Worm (Caenorhabditis elegans): Measurements from ENCODE around the gene F59A1.18.

The F59A1.18 gene

ce11 chrV:17676553-17676952, 10.2 kb downstream of the F59A1.18 start, which contains the start of gene str-92 (continued):
- TF ChIP-seq ceh-32 (tag; optimal IDR thresholded peaks at IDR 0.05; ENCODE audit: poor library complexity) (no peak), madf-5 (GFP tag; IDR thresholded peaks at IDR 0.05) (no peak), ceh-44 (GFP tag; IDR thresholded peaks at IDR 0.05) (no peak)

- no peak for TF ChIP-seq F26F4.8 (GFP tag; conservative IDR thresholded peaks at IDR 0.05)
- no peak for TF ChIP-seq tra-1 (GFP tag; IDR thresholded peaks at IDR 0.05)
- TF ChIP-seq madf-9 (GFP tag; conservative IDR thresholded peaks at IDR 0.05) = no peak
- TF ChIP-seq nhr-111 (GFP tag; optimal IDR thresholded peaks at IDR 0.05) = no peak
- no peak for TF ChIP-seq cey-2 (tag; optimal IDR thresholded peaks at IDR 0.05; ENCODE audit: borderline replicate concordance, insufficient read depth)
- TF ChIP-seq duxl-1 (tag; optimal IDR thresholded peaks at IDR 0.05; ENCODE audit: poor library complexity) = no peak
- TF ChIP-seq ZK546.5 (tag; optimal IDR thresholded peaks at IDR 0.05) = no peak
- no peak for TF ChIP-seq daf-8 (GFP tag; IDR thresholded peaks at IDR 0.05)
- TF ChIP-seq gei-8 (GFP tag; optimal IDR thresholded peaks at IDR 0.05) = no peak
- TF ChIP-seq lin-38 (GFP tag; IDR thresholded peaks at IDR 0.05) = no peak
- no peak for TF ChIP-seq nhr-6 (tag; optimal IDR thresholded peaks at IDR 0.05)
- no peak for TF ChIP-seq mxl-3 (GFP tag; optimal IDR thresholded peaks at IDR 0.05)
- TF ChIP-seq jun-1 (tag; optimal IDR thresholded peaks at IDR 0.05) = no peak
- TF ChIP-seq dpl-1 (GFP tag; optimal IDR thresholded peaks at IDR 0.05) = no peak
- no peak for TF ChIP-seq nhr-10 (tag; optimal IDR thresholded peaks at IDR 0.05)
- TF ChIP-seq hmg-1.1 (GFP tag; IDR thresholded peaks at IDR 0.05) = no peak
- TF ChIP-seq Y75B8A.6 (GFP tag; IDR thresholded peaks at IDR 0.05) = no peak
- TF ChIP-seq nhr-76 (tag; optimal IDR thresholded peaks at IDR 0.05) = no peak
- no peak for TF ChIP-seq unc-62 (GFP tag; optimal IDR thresholded peaks at IDR 0.05 in 1 of 2)
- TF ChIP-seq unc-62 (tag; optimal IDR thresholded peaks at IDR 0.05) = no peak
These were observed 13.4 kb downstream of the F59A1.18 start, which contains the start of gene str-93 for ce11 chrV:17673343-17673742. TSS of gene str-93 (minus strand) at chrV:17673443.

DNA sequence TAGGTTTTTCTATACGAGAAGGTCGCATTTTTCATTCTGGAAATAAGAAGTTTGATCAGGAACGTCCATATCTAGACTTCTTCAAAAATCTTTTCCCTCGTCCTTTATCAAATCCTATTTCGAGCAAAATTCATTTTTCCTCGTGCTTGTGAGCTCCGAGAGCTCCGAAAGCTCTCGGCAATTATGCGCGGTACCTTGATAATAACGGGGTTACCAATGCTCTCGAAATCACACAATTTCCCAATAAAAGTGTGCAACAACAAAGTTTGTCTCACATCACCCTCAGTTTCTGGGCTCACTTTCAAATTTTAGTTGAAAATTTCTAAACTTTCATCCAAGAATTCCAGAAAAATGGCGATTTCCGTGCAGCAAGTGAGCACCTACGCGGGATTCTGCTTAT, 18.2 kb downstream of the F59A1.18 start, which contains the start of gene str-89:
TSS of gene str-89 (plus strand) at position 301 of the 400 bp plus-strand sequence.
- TF ChIP-seq sdz-12 (GFP tag; optimal IDR thresholded peaks at IDR 0.05) (no peak), Y105C5A.15 (GFP tag; IDR thresholded peaks at IDR 0.05) (no peak), spr-3 (GFP tag; optimal IDR thresholded peaks at IDR 0.05) (no peak), saeg-2 (GFP tag; IDR thresholded peaks at IDR 0.05) (no peak), set-16 (GFP tag; IDR thresholded peaks at IDR 0.05) (no peak), ztf-11 (tag; optimal IDR thresholded peaks at IDR 0.05) (no peak), snpc-4 (tag; optimal IDR thresholded peaks at IDR 0.05) (no peak)

DNA sequence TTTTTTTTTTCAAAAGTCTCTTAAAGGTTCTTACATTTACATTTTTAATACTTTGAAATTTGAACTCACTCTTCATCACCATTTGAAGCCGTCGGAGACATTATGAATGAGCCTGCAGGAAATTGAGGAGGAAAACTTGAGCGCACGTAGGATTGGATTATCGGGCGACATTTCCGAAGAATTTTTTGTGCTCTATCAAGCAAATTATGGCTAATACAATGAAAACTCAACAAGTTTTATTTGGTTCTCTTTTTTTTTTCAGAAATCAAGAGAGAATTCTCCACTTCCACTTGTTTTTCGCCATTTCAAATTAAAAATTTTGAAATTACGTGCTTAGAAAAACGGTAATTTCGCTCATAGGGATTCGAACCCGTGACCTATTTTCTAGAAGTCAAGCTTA, 19.1 kb downstream of the F59A1.18 start, which contains the start of gene F59A1.12:
TSS of gene F59A1.12 (minus strand) at position 101 of the 400 bp plus-strand sequence.
- TF ChIP-seq spr-1 (tag; optimal IDR thresholded peaks at IDR 0.05) = no peak
- no peak for TF ChIP-seq T26A8.4 (GFP tag; IDR thresholded peaks at IDR 0.05)
- TF ChIP-seq D1046.2 (GFP tag; IDR thresholded peaks at IDR 0.05) = no peak
- TF ChIP-seq gei-8 (GFP tag; optimal IDR thresholded peaks at IDR 0.05) = no peak

DNA sequence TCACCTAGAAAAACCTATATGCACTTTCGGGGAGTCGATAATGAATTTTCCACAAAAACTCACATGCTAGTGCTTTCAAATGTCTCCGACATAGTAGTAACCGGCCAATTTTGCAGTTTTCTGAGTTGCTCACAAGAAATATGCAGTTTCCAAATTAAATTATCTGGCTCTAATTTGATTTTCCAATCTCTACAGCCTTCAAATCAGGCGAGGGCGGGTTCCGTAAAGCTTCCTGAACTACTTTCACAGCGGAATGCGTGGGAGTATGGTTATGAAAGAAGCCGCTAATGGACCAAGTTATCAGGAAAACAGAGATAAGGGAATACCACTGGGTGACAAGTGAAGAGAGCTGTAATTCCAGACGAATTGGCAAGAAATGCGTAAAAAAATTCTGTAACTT, 20.8 kb downstream of the F59A1.18 start, which contains the start of gene F59A1.11:
TSS of gene F59A1.11 (minus strand) at position 101 of the 400 bp plus-strand sequence.
- TF ChIP-seq tra-1 (GFP tag; IDR thresholded peaks at IDR 0.05) = no peak
- TF ChIP-seq Y5F2A.4 (GFP tag; optimal IDR thresholded peaks at IDR 0.05) = no peak
- TF ChIP-seq zip-2 (tag; optimal IDR thresholded peaks at IDR 0.05) = no peak
- no peak for TF ChIP-seq F49E8.2 (tag; optimal IDR thresholded peaks at IDR 0.05; ENCODE audit: borderline replicate concordance)
- TF ChIP-seq nhr-10 (tag; optimal IDR thresholded peaks at IDR 0.05) = no peak
- TF ChIP-seq nhr-6 (tag; optimal IDR thresholded peaks at IDR 0.05) = no peak
- no peak for TF ChIP-seq ces-1 (GFP tag; optimal IDR thresholded peaks at IDR 0.05)
- TF ChIP-seq snpc-4 (tag; optimal IDR thresholded peaks at IDR 0.05) = no peak
- no peak for TF ChIP-seq duxl-1 (tag; optimal IDR thresholded peaks at IDR 0.05; ENCODE audit: poor library complexity)
- no peak for TF ChIP-seq ZK546.5 (tag; optimal IDR thresholded peaks at IDR 0.05)
- TF ChIP-seq nhr-28 (tag; optimal IDR thresholded peaks at IDR 0.05) = no peak
- TF ChIP-seq aha-1 (tag) = no peak
- TF ChIP-seq nhr-42 (GFP tag; IDR thresholded peaks at IDR 0.05) = no peak

Data from whole organism, L4 larva.